Fruit fly (Drosophila melanogaster): ENCODE results near the gene CG8925.

The CG8925 gene

dm6 chr3R:16171747-16172146 lies at the start of gene CG8925:
Gene CG8925 (plus strand): TSS chr3R:16171991.
- no peak for TF ChIP-seq noc (tag; optimal IDR thresholded peaks at IDR 0.05)

DNA sequence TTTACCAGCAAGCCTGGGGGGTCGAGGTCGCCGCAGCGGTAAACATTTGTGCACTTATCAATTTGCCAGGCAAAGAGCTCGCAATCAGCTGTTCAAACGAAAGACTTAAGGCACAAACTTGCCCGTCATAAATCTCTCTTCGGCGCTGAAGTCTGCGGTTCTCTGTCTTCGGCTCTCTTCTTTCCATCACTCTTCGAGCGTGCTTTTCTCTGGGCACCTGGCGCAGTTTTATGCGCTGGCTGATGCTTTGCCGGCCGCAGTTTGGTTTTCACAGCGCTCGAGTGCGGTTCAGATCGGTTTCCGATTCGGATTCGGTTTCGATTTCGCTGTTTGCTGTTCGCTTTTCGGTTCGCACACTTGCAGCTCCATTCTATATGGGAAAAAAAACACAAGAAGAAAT lies 43.3 kb upstream of the CG8925 start:
- TF ChIP-seq noc (tag; optimal IDR thresholded peaks at IDR 0.05) = no peak

dm6 chr3R:16135616-16136015 lies 36.2 kb upstream of the CG8925 start:
- no peak for TF ChIP-seq noc (tag; optimal IDR thresholded peaks at IDR 0.05)

DNA sequence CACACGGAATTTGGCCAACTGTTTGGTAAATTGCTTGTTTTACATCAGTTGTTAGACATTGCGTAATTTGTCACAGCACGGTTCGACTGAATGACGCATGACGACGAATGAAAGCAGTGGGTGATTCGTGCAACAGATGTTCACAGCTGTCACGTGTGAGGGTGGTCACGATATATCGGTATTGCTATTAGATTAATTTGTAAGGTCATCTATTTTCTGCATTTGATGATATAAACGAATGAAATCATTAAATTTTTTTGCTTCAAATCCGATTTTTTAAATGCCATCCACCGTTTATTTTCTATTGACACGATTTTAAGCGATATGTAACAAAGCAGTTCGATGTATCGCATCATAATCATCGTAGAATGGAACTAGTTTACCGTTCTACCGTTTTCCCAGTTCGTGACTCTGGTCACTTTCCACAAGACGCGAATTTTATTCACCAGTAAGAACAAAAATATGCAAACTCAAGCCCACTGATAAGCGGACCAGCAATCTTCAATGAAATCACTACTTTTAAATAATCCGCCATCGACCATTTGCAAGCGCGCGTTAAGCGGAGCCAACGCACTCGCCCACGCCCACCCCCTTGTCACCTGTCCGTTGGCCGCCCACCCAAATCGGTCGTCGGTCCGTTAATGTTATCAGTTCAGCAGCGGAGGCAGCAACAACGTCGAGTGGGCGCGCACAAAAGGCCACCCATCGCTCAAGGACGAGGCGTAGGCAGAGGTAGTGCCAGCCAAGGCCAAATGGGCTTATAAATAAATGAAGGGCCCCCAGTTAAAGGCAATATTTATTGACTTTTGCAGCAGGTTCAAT lies 24.9 kb upstream of the CG8925 start, which contains the start of the genes Mic26-27 and CG5916:
Gene Mic26-27 (minus strand): TSS at position 224 of the 822 bp plus-strand sequence.
Gene CG5916 (plus strand): TSS at position 398 of the 822 bp plus-strand sequence.
- TF ChIP-seq noc (tag; optimal IDR thresholded peaks at IDR 0.05) = peak; percentile 3

DNA sequence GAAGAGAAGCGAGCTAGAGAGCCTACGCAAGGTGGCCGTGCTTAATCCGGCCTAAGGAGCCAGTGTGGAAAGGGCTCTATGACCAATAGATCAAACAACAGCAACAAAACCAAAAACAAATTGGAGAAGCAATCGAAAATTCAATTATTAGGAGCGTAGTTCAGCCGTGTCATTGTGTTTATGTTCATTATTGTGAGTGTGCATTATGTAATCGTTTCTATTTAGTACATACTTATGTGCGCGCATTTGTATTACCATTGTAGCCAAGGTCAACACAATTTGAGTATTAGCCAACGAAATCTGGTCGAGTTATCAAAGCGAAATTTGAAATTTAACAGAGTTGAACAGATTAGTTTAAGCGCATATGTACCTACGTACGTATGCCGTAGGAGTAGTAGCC lies 23.1 kb upstream of the CG8925 start:
- no peak for TF ChIP-seq noc (tag; optimal IDR thresholded peaks at IDR 0.05)

DNA sequence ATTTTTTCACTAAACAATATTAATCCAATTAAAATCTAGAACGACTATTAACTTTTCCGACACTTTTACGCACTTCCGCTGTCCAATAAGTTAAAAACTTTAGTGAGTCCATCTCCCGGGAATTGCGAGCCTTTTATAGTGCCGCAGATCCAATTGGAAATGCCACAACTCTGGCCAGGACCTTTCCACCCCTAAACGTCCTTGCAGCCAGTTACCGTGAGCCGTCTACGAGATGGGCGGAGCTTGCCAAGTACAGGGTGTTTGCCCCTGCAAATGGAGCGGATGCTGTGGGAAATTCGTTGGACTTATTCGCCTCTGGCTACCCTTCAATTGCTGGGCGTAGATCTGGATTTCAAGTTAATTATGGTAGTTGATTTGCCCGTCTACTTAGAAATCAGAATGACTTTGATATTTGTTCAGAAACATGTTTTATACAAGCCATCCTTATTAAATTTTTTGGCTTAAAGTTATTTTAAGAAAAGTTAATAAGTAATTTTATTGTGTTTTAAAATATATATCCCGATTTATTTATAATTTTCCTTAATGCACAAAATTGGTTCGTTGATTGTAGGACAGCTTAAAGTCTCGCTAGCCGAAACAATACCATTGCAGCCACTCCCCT lies 20.4 kb upstream of the CG8925 start, which contains the start of gene Fer2:
Gene Fer2 (minus strand): TSS at position 74 of the 622 bp plus-strand sequence.
- TF ChIP-seq noc (tag; optimal IDR thresholded peaks at IDR 0.05) = no peak

dm6 chr3R:16152369-16152768 lies 19.4 kb upstream of the CG8925 start:
- no peak for TF ChIP-seq noc (tag; optimal IDR thresholded peaks at IDR 0.05)

DNA sequence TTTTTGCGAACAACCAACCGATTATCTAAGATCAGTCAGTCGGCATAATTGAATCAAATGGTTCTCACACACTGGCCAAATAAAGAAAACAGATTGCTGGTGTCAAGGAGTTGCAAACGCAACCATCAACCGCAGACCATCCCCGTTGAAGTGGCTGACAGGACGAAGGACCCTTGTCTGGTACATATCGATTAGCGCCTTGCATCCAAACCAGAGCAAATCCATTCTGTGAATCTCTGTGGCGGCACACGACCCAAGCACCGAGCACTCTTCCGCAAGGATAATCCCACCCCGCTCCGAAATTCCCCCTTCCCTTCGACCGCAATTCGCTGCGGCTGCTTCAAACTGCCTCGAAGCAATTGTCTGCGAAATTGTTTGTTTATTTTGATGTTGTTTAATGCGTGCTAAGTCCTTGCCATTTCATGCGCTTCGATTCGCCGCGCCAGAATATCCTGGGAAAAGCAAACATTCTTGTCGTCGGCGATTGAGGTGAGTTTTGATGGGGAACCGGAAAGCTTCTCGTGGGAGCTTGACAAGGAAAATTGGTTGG lies 18.4 kb upstream of the CG8925 start:
- TF ChIP-seq noc (tag; optimal IDR thresholded peaks at IDR 0.05) = no peak

DNA sequence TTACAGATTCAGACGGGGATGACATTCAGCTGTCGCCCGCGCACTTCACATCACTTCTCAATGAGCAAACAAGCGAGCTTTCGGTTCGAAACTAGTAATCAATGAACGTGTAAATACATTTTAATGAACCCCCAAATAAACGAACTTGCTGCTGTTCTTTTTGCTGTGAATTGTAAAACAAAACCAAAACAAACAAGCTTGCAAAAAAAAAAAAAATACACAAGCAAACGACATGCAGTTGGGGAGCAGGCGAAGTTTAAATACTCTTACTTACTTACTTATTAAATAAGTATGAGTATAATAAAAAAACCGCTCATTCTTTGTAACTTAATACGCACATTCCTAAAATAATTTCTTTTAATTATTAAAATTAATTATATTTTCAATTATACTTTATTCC lies 17.5 kb upstream of the CG8925 start:
- no peak for TF ChIP-seq noc (tag; optimal IDR thresholded peaks at IDR 0.05)

- no peak for TF ChIP-seq noc (tag; optimal IDR thresholded peaks at IDR 0.05)
Observed at dm6 chr3R:16154682-16155081, 17.1 kb upstream of the CG8925 start, which contains the start of gene CG6006. Gene CG6006 (plus strand): TSS chr3R:16154982.

DNA sequence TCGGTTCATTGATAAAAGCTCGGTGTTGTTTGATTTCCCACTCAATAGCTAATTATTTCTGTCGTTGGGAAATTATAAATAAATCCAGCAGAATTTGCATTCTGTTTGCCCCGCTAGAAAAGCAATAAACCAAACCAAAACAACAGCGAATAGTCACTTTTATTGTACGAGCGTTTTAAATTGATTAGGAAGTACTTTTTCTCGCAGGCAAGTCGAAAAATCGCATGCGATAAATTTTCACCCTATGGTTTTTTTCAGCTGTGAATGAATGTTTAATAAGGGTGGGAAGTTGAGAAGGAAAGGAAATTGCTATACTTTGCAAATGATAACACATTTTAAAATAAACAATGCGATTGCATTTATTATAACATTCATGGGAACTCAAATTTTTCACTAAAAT lies 15.8 kb upstream of the CG8925 start:
- TF ChIP-seq noc (tag; optimal IDR thresholded peaks at IDR 0.05) = no peak

dm6 chr3R:16157564-16158242 lies 14.1 kb upstream of the CG8925 start:
- peak; percentile 50 for TF ChIP-seq noc (tag; optimal IDR thresholded peaks at IDR 0.05)

- TF ChIP-seq noc (tag; optimal IDR thresholded peaks at IDR 0.05) = no peak
Observed at dm6 chr3R:16168088-16168487, 3.7 kb upstream of the CG8925 start.

dm6 chr3R:16173500-16173899 lies 1.7 kb downstream of the CG8925 start:
- peak; percentile 30 for TF ChIP-seq noc (tag; optimal IDR thresholded peaks at IDR 0.05)

DNA sequence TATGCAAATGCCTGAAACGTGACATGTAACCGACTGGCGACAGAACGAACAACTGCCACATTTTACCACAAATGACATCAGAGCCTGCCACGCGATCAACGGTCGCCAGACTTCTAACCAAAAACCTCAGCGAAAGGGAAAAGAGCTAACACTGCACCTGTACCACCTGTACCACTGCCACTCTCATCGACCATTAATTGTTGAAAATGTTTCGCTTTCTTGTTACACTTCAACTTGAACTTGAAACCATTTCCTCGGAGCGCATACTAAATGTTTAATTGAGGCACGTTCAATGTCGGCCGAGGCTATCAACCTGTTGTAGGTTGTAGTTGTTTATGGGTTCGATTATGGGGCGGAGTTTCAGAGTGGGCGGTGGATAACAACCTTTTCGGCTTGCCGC lies 4.7 kb downstream of the CG8925 start:
- no peak for TF ChIP-seq noc (tag; optimal IDR thresholded peaks at IDR 0.05)

dm6 chr3R:16180476-16181070 lies 8.8 kb downstream of the CG8925 start, which contains the start of gene CG8927:
Gene CG8927 (plus strand): TSS chr3R:16181020.
- TF ChIP-seq noc (tag; optimal IDR thresholded peaks at IDR 0.05) = no peak

All from whole organism, larva.